Worm (Caenorhabditis elegans): ENCODE measurements around the gene C44B7.11.

DNA sequence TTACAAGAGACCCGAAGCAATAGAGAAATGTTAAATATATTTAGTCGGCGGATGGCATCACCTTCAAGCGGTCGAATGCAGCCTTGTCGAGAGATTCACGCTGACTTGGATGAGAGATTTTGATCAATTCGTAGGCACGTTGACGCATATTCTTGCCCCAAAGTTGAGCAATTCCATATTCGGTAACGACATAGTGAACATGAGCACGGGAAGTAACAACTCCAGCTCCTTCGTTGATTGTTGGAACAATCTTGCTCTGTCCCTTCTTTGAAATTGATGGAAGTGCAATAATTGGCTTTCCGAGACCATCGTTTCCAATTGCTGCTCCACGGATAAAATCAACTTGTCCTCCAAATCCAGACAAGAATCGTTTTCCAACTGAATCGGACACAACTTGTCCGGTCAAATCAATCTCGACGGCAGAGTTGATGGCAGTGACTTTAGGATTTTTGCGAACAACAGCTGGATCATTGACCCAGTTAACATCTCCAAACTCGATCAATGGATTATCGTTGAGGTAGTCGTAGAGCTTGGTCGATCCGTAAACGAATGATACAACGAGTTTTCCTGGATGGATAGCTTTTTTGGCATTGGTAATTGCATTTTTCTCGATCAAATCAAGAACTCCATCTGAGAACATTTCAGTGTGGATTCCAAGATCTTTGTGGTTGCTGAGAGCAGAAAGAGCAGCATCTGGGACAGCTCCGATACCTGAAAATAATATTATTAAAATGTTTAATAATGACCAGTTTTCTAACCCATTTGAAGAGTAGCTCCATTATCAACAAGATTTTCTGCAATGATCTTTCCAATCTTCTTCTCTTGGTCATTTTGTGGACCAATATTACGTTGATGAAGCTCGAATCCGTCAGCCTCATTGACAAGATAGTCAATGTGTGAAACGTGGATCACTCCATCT is 8.4 kb downstream of the C44B7.11 start:
- TF ChIP-seq nhr-76 (tag; optimal IDR thresholded peaks at IDR 0.05), result no peak
- TF ChIP-seq snpc-4 (tag; optimal IDR thresholded peaks at IDR 0.05), result no peak

All from whole organism, mixed stage, embryonic.